Worm (Caenorhabditis elegans) whole organism, mixed stage, embryonic: ENCODE data around the gene twk-33.

Experiments used
- M03D4.4 ChIP-seq: sonication (generic microtip); optimal IDR thresholded peaks from 2 replicates; lab custom pipeline; 2017; ENCODE audit warnings: mild to moderate bottlenecking, missing genetic modification characterization, missing compliant biosample characterization
- bed-3 ChIP-seq: fragments of 200-800 bp; sonication (Bioruptor generic); optimal IDR thresholded peaks from 3 replicates; lab custom pipeline; 2018; ENCODE audit warnings: mild to moderate bottlenecking, missing genetic modification characterization, moderate library complexity, missing compliant biosample characterization
- blmp-1 ChIP-seq: fragments of 150-350 bp; optimal IDR thresholded peaks from 2 replicates; lab custom pipeline; 2014; ENCODE audit warnings: missing biosample characterization, missing genetic modification characterization
- ceh-43 ChIP-seq: fragments of 200-800 bp; sonication (Bioruptor generic); optimal IDR thresholded peaks from 2 replicates; lab custom pipeline; 2018; ENCODE audit warnings: mild to moderate bottlenecking, missing genetic modification characterization, moderate library complexity, missing compliant biosample characterization
- ceh-83 ChIP-seq: fragments of 200-800 bp; sonication (Bioruptor generic); optimal IDR thresholded peaks from 2 replicates; lab custom pipeline; 2018; ENCODE audit warnings: mild to moderate bottlenecking, missing genetic modification characterization, missing compliant biosample characterization
- ces-1 ChIP-seq: fragments of 150-350 bp; optimal IDR thresholded peaks from 2 replicates; lab custom pipeline; 2014; ENCODE audit warnings: missing biosample characterization, missing genetic modification reagents, missing genetic modification characterization
- cnd-1 ChIP-seq: fragments of 200-800 bp; sonication (Bioruptor generic); optimal IDR thresholded peaks from 2 replicates; lab custom pipeline; 2018; ENCODE audit warnings: mild to moderate bottlenecking, missing genetic modification characterization, missing compliant biosample characterization
- elt-1 ChIP-seq: sonication (generic microtip); optimal IDR thresholded peaks from 2 replicates; lab custom pipeline; 2017; ENCODE audit warnings: missing genetic modification characterization, mild to moderate bottlenecking, missing compliant biosample characterization, antibody characterized with exemption, moderate library complexity, borderline replicate concordance; ENCODE audit not compliant: insufficient read depth
- elt-3 ChIP-seq: fragments of 150-350 bp; optimal IDR thresholded peaks from 2 replicates; lab custom pipeline; 2014; ENCODE audit warnings: missing biosample characterization, missing genetic modification characterization
- ham-2 ChIP-seq: fragments of 200-800 bp; sonication (Bioruptor generic); optimal IDR thresholded peaks from 2 replicates; lab custom pipeline; 2018; ENCODE audit warnings: mild to moderate bottlenecking, missing genetic modification characterization, missing compliant biosample characterization
- hlh-1 ChIP-seq: fragments of 150-350 bp; optimal IDR thresholded peaks from 2 replicates; lab custom pipeline; 2014; ENCODE audit warnings: missing biosample characterization, missing genetic modification reagents, missing genetic modification characterization
- lin-13 ChIP-seq: fragments of 150-350 bp; optimal IDR thresholded peaks from 2 replicates; lab custom pipeline; 2014; ENCODE audit warnings: missing biosample characterization, missing genetic modification characterization
- lin-32 ChIP-seq: fragments of 200-800 bp; sonication (Bioruptor generic); optimal IDR thresholded peaks from 2 replicates; lab custom pipeline; 2018; ENCODE audit warnings: mild to moderate bottlenecking, missing genetic modification characterization, missing compliant biosample characterization
- lsy-2 ChIP-seq: fragments of 150-350 bp; optimal IDR thresholded peaks from 2 replicates; lab custom pipeline; 2014; ENCODE audit warnings: missing biosample characterization, missing genetic modification characterization
- nhr-2 ChIP-seq: fragments of 150-350 bp; optimal IDR thresholded peaks from 2 replicates; lab custom pipeline; 2014; ENCODE audit warnings: missing biosample characterization, missing genetic modification characterization
- nhr-237 ChIP-seq: fragments of 150-350 bp; optimal IDR thresholded peaks from 2 replicates; lab custom pipeline; 2014; ENCODE audit warnings: missing biosample characterization, missing genetic modification characterization
- nhr-76 ChIP-seq: sonication (generic microtip); optimal IDR thresholded peaks from 2 replicates; lab custom pipeline; 2017; ENCODE audit warnings: missing biosample characterization, missing genetic modification characterization
- pha-4 ChIP-seq: fragments of 150-350 bp; optimal IDR thresholded peaks from 2 replicates; lab custom pipeline; 2018; ENCODE audit warnings: missing biosample characterization, missing genetic modification reagents, missing genetic modification characterization
- sem-2 ChIP-seq: fragments of 200-800 bp; sonication (Bioruptor generic); optimal IDR thresholded peaks from 2 replicates; lab custom pipeline; 2018; ENCODE audit warnings: mild to moderate bottlenecking, missing genetic modification characterization, missing compliant biosample characterization
- snpc-4 ChIP-seq: fragments of 150-350 bp; optimal IDR thresholded peaks from 2 replicates; lab custom pipeline; 2014; ENCODE audit warnings: missing biosample characterization, missing genetic modification characterization
- sptf-1 ChIP-seq: sonication (generic microtip); optimal IDR thresholded peaks from 2 replicates; lab custom pipeline; 2017; ENCODE audit warnings: mild to moderate bottlenecking, missing genetic modification characterization, moderate library complexity, missing compliant biosample characterization
- unc-120 ChIP-seq: sonication (generic microtip); optimal IDR thresholded peaks from 2 replicates; lab custom pipeline; 2017; ENCODE audit warnings: missing genetic modification characterization, missing compliant biosample characterization; ENCODE audit not compliant: poor library complexity, severe bottlenecking
- unc-39 ChIP-seq: fragments of 150-350 bp; optimal IDR thresholded peaks from 2 replicates; lab custom pipeline; 2014; ENCODE audit warnings: missing biosample characterization, missing genetic modification characterization
- unc-62 ChIP-seq: fragments of 150-350 bp; optimal IDR thresholded peaks from 2 replicates; lab custom pipeline; 2014; ENCODE audit warnings: missing biosample characterization, missing genetic modification reagents, missing genetic modification characterization
- zip-8 ChIP-seq: fragments of 150-350 bp; optimal IDR thresholded peaks from 2 replicates; lab custom pipeline; 2014; ENCODE audit warnings: missing biosample characterization, missing genetic modification characterization
- ztf-11 ChIP-seq: fragments of 150-350 bp; optimal IDR thresholded peaks from 2 replicates; lab custom pipeline; 2014; ENCODE audit warnings: missing biosample characterization, missing genetic modification characterization

The twk-33 gene

ce11 chrV:17746959-17747358 lies 32.8 kb upstream of the twk-33 start, which contains the start of gene twk-36:
TSS of gene twk-36 (minus strand) at chrV:17747059.
- TF ChIP-seq elt-1 (tag; lab: Kevin White, UChicago) = no peak
- TF ChIP-seq elt-3 (tag; lab: Kevin White, UChicago) = no peak
- no peak for TF ChIP-seq blmp-1 (tag; lab: Kevin White, UChicago)
- no peak for TF ChIP-seq lin-32 (GFP tag; lab: Kevin White, UChicago)
- TF ChIP-seq M03D4.4 (tag; lab: Kevin White, UChicago) = no peak
- TF ChIP-seq ces-1 (GFP tag; lab: Kevin White, UChicago) = no peak
- no peak for TF ChIP-seq ham-2 (GFP tag; lab: Kevin White, UChicago)
- TF ChIP-seq sem-2 (GFP tag; lab: Kevin White, UChicago) = no peak
- no peak for TF ChIP-seq lsy-2 (tag; lab: Kevin White, UChicago)
- no peak for TF ChIP-seq unc-39 (tag; lab: Kevin White, UChicago)

ce11 chrV:17743802-17744201 lies 29.6 kb upstream of the twk-33 start:
- TF ChIP-seq cnd-1 (no peak), pha-4 (no peak), ceh-83 (GFP tag; lab: Kevin White, UChicago) (peak; percentile 53)

ce11 chrV:17739801-17740200 lies 25.6 kb upstream of the twk-33 start, which contains the start of gene cutl-4:
TSS of gene cutl-4 (minus strand) at chrV:17739901.
- TF ChIP-seq elt-1 (tag; lab: Kevin White, UChicago) (no peak), unc-120 (no peak), unc-39 (tag; lab: Kevin White, UChicago) (no peak), unc-62 (GFP tag; lab: Kevin White, UChicago) (no peak), nhr-237 (no peak), zip-8 (tag; lab: Kevin White, UChicago) (no peak), elt-3 (tag; lab: Kevin White, UChicago) (no peak)
- TF ChIP-seq, all 35 proteins: peak for 0

- TF ChIP-seq elt-1 (tag; lab: Kevin White, UChicago) (no peak), hlh-1 (peak; percentile 26), ces-1 (GFP tag; lab: Kevin White, UChicago) (no peak), ceh-43 (GFP tag; lab: Kevin White, UChicago) (no peak), zip-8 (tag; lab: Kevin White, UChicago) (no peak), elt-3 (tag; lab: Kevin White, UChicago) (no peak)
Observed at ce11 chrV:17732516-17732915, 18.3 kb upstream of the twk-33 start, which contains the start of gene twk-42. TSS of gene twk-42 (minus strand) at chrV:17732616.

- no peak for TF ChIP-seq cnd-1
- no peak for TF ChIP-seq snpc-4 (tag; lab: Kevin White, UChicago)
- TF ChIP-seq nhr-76 (tag; lab: Kevin White, UChicago) = no peak
- no peak for TF ChIP-seq nhr-2 (tag; lab: Kevin White, UChicago)
- TF ChIP-seq lin-13 (tag; lab: Kevin White, UChicago) = no peak
- TF ChIP-seq bed-3 (GFP tag; lab: Kevin White, UChicago) = no peak
- no peak for TF ChIP-seq sptf-1 (tag; lab: Kevin White, UChicago)
- peak; percentile 81 for TF ChIP-seq unc-62 (GFP tag; lab: Kevin White, UChicago)
- no peak for TF ChIP-seq ztf-11 (tag; lab: Kevin White, UChicago)
- TF ChIP-seq blmp-1 (tag; lab: Kevin White, UChicago) = no peak
- TF ChIP-seq hlh-1 = peak; percentile 81
- no peak for TF ChIP-seq zip-8 (tag; lab: Kevin White, UChicago)
- no peak for TF ChIP-seq ces-1 (GFP tag; lab: Kevin White, UChicago)
- no peak for TF ChIP-seq lsy-2 (tag; lab: Kevin White, UChicago)
- TF ChIP-seq elt-1 (tag; lab: Kevin White, UChicago) = no peak
- TF ChIP-seq pha-4 = no peak
Observed at ce11 chrV:17728757-17729156, 14.6 kb upstream of the twk-33 start.

- TF ChIP-seq ham-2 (GFP tag; lab: Kevin White, UChicago) = peak; percentile 48
- TF ChIP-seq ztf-11 (tag; lab: Kevin White, UChicago) = no peak
Observed at ce11 chrV:17728336-17728735, 14.2 kb upstream of the twk-33 start.

ce11 chrV:17724704-17725103 lies 10.5 kb upstream of the twk-33 start, which contains the start of gene fat-5:
TSS of gene fat-5 (plus strand) at chrV:17725004.
- no peak for TF ChIP-seq ceh-83 (GFP tag; lab: Kevin White, UChicago)
